Worm (Caenorhabditis elegans) whole organism, midembryonic: ENCODE data around the gene pag-3.

Experiments
- T22C8.4 ChIP-seq: fragments of 200-800 bp; sonication (Bioruptor generic); IDR thresholded peaks from 2 replicates; pipeline ENCODE4 v1.3.6; 2022; ENCODE audit warnings: missing genetic modification characterization, missing compliant biosample characterization
- ref-1 ChIP-seq: fragments of 200-800 bp; sonication (Bioruptor generic); conservative IDR thresholded peaks from 2 replicates; pipeline ENCODE4 v1.3.6; 2022; ENCODE audit warnings: missing genetic modification reagents, missing genetic modification characterization, missing compliant biosample characterization
- ztf-23 ChIP-seq: fragments of 200-800 bp; sonication (Bioruptor generic); IDR thresholded peaks from 2 replicates; pipeline ENCODE4 v1.3.6; 2022; ENCODE audit warnings: missing genetic modification reagents, missing genetic modification characterization, missing compliant biosample characterization

DNA sequence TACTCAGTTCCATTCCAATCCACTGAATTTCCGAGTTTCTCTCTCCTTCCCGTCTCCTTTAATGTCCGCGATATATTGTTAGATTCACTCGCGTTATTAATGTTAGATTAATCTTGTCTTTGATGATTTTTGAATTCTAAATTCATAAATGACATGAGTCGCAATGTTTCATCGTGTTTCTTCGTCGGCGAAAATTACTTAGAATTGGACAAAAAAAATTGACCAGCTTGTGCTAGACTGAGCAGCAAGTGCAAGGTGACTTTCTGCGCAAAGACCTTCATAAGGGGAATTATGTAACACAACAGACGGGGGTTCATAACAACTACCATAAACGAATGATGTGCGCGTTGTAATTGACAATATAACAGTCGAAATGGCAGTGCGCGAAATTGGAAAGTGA is 4.0 kb upstream of the pag-3 start:
- TF ChIP-seq ztf-23 (GFP tag; lab: Robert Waterston, UW) (no peak), ref-1 (GFP tag; lab: Robert Waterston, UW) (no peak), T22C8.4 (no peak)
